Worm (Caenorhabditis elegans) whole organism, late embryonic: ENCODE results near the gene vps-54.

Experiments used
- C38D4.7 ChIP-seq: fragments of 200-800 bp; sonication (Bioruptor generic); optimal IDR thresholded peaks from 2 replicates; lab custom pipeline; 2018; ENCODE audit warnings: mild to moderate bottlenecking, missing genetic modification characterization, moderate library complexity, missing compliant biosample characterization
- K02D7.2 ChIP-seq: sonication (generic microtip); optimal IDR thresholded peaks from 2 replicates; lab custom pipeline; 2017; ENCODE audit warnings: mild to moderate bottlenecking, missing genetic modification characterization, missing compliant biosample characterization
- K09A11.1 ChIP-seq: sonication (generic microtip); optimal IDR thresholded peaks from 2 replicates; lab custom pipeline; 2017; ENCODE audit warnings: antibody characterized with exemption, mild to moderate bottlenecking, missing genetic modification characterization, missing compliant biosample characterization; ENCODE audit not compliant: insufficient read depth
- T23F11.4 ChIP-seq: fragments of 200-800 bp; sonication (Bioruptor generic); optimal IDR thresholded peaks from 2 replicates; lab custom pipeline; 2018; ENCODE audit warnings: mild to moderate bottlenecking, missing genetic modification characterization, missing compliant biosample characterization
- Y22D7AL.16 ChIP-seq: sonication (generic microtip); optimal IDR thresholded peaks from 2 replicates; lab custom pipeline; 2016; ENCODE audit warnings: missing genetic modification characterization, missing compliant biosample characterization
- ahr-1 ChIP-seq: sonication (generic microtip); optimal IDR thresholded peaks from 2 replicates; lab custom pipeline; 2016; ENCODE audit warnings: missing genetic modification characterization, missing compliant biosample characterization
- ceh-18 ChIP-seq: sonication (generic microtip); optimal IDR thresholded peaks from 2 replicates; lab custom pipeline; 2016; ENCODE audit warnings: missing genetic modification characterization, missing compliant biosample characterization
- ceh-2 ChIP-seq: sonication (generic microtip); optimal IDR thresholded peaks from 2 replicates; lab custom pipeline; 2016; ENCODE audit warnings: missing genotype, missing genetic modification characterization, missing compliant biosample characterization
- ceh-22 ChIP-seq: sonication (generic microtip); optimal IDR thresholded peaks from 2 replicates; lab custom pipeline; 2017; ENCODE audit warnings: missing biosample characterization, missing genetic modification characterization
- ceh-24 ChIP-seq: sonication (generic microtip); optimal IDR thresholded peaks from 2 replicates; lab custom pipeline; 2016; ENCODE audit warnings: mild to moderate bottlenecking, missing genetic modification characterization, missing compliant biosample characterization
- ceh-30 ChIP-seq: fragments of 150-350 bp; optimal IDR thresholded peaks from 2 replicates; lab custom pipeline; 2014; ENCODE audit warnings: missing biosample characterization, missing genetic modification characterization
- ceh-45 ChIP-seq: fragments of 200-800 bp; sonication (Bioruptor generic); IDR thresholded peaks from 2 replicates; pipeline ENCODE4 v1.3.6; 2022; ENCODE audit warnings: missing genetic modification reagents, missing genetic modification characterization, missing compliant biosample characterization
- ceh-48 ChIP-seq: sonication (generic microtip); optimal IDR thresholded peaks from 2 replicates; lab custom pipeline; 2016; ENCODE audit warnings: missing genetic modification characterization, inconsistent platforms, missing compliant biosample characterization
- ceh-6 ChIP-seq: fragments of 200-800 bp; sonication (Bioruptor generic); optimal IDR thresholded peaks from 2 replicates; lab custom pipeline; 2018; ENCODE audit warnings: mild to moderate bottlenecking, missing genetic modification characterization, missing compliant biosample characterization
- che-1 ChIP-seq: sonication (generic microtip); optimal IDR thresholded peaks from 2 replicates; lab custom pipeline; 2016; ENCODE audit warnings: mild to moderate bottlenecking, missing genetic modification characterization, missing compliant biosample characterization
- dmd-4 ChIP-seq: sonication (generic microtip); optimal IDR thresholded peaks from 2 replicates; lab custom pipeline; 2016; ENCODE audit warnings: borderline replicate concordance, missing genetic modification characterization, missing compliant biosample characterization
- dve-1 ChIP-seq: sonication (generic microtip); optimal IDR thresholded peaks from 2 replicates; lab custom pipeline; 2017; ENCODE audit warnings: antibody characterized with exemption, mild to moderate bottlenecking, missing genetic modification characterization, missing compliant biosample characterization
- elt-2 ChIP-seq: sonication (generic microtip); optimal IDR thresholded peaks from 2 replicates; lab custom pipeline; 2016; ENCODE audit warnings: missing genetic modification reagents, missing genetic modification characterization, missing compliant biosample characterization
- ets-4 ChIP-seq: sonication (generic microtip); optimal IDR thresholded peaks from 2 replicates; lab custom pipeline; 2016; ENCODE audit warnings: missing genetic modification characterization, missing compliant biosample characterization
- eyg-1 ChIP-seq: sonication (generic microtip); optimal IDR thresholded peaks from 2 replicates; lab custom pipeline; 2016; ENCODE audit warnings: missing genotype, missing genetic modification characterization, missing compliant biosample characterization
- fax-1 ChIP-seq: sonication (generic microtip); optimal IDR thresholded peaks from 2 replicates; lab custom pipeline; 2016; ENCODE audit warnings: missing genotype, missing genetic modification characterization, missing compliant biosample characterization
- fkh-10 ChIP-seq: fragments of 150-350 bp; optimal IDR thresholded peaks from 2 replicates; lab custom pipeline; 2014; ENCODE audit warnings: missing biosample characterization, missing genetic modification reagents, missing genetic modification characterization
- fkh-6 ChIP-seq: sonication (generic microtip); optimal IDR thresholded peaks from 2 replicates; lab custom pipeline; 2016; ENCODE audit warnings: missing genetic modification characterization, missing compliant biosample characterization
- gmeb-2 ChIP-seq: sonication (generic microtip); optimal IDR thresholded peaks from 2 replicates; lab custom pipeline; 2016; ENCODE audit warnings: missing genetic modification characterization, inconsistent platforms, missing compliant biosample characterization
- hlh-13 ChIP-seq: fragments of 200-800 bp; sonication (Bioruptor generic); optimal IDR thresholded peaks from 2 replicates; lab custom pipeline; 2018; ENCODE audit warnings: mild to moderate bottlenecking, missing genetic modification characterization, missing compliant biosample characterization
- hlh-15 ChIP-seq: sonication (generic microtip); optimal IDR thresholded peaks from 2 replicates; lab custom pipeline; 2016; ENCODE audit warnings: missing genetic modification characterization, missing compliant biosample characterization
- hlh-30 ChIP-seq: sonication (generic microtip); optimal IDR thresholded peaks from 2 replicates; lab custom pipeline; 2017; ENCODE audit warnings: antibody characterized with exemption, missing genetic modification characterization, missing compliant biosample characterization; ENCODE audit not compliant: insufficient read depth
- hlh-8 ChIP-seq: sonication (generic microtip); optimal IDR thresholded peaks from 2 replicates; lab custom pipeline; 2016; ENCODE audit warnings: missing genotype, missing genetic modification characterization, missing compliant biosample characterization
- madf-2 ChIP-seq: sonication (generic microtip); optimal IDR thresholded peaks from 2 replicates; lab custom pipeline; 2017; ENCODE audit warnings: missing genetic modification characterization, missing compliant biosample characterization
- nfya-1 ChIP-seq: sonication (generic microtip); optimal IDR thresholded peaks from 2 replicates; lab custom pipeline; 2017; ENCODE audit warnings: missing genetic modification characterization, mild to moderate bottlenecking, missing compliant biosample characterization, antibody characterized with exemption, moderate library complexity
- nhr-232 ChIP-seq: sonication (generic microtip); optimal IDR thresholded peaks from 2 replicates; lab custom pipeline; 2016; ENCODE audit warnings: missing genetic modification characterization, missing compliant biosample characterization
- pag-3 ChIP-seq: sonication (generic microtip); optimal IDR thresholded peaks from 2 replicates; lab custom pipeline; 2016; ENCODE audit warnings: missing compliant biosample characterization, missing genetic modification characterization, borderline replicate concordance
- pax-1 ChIP-seq: fragments of 150-350 bp; optimal IDR thresholded peaks from 2 replicates; lab custom pipeline; 2014; ENCODE audit warnings: missing biosample characterization, missing genetic modification characterization
- pha-4 ChIP-seq: fragments of 150-350 bp; optimal IDR thresholded peaks from 2 replicates; lab custom pipeline; 2018; ENCODE audit warnings: missing biosample characterization, missing genetic modification reagents, missing genetic modification characterization
- pqm-1 ChIP-seq: sonication (generic microtip); optimal IDR thresholded peaks from 2 replicates; lab custom pipeline; 2016; ENCODE audit warnings: missing genetic modification characterization, missing compliant biosample characterization
- ref-2 ChIP-seq: sonication (generic microtip); optimal IDR thresholded peaks from 2 replicates; lab custom pipeline; 2016; ENCODE audit warnings: missing genetic modification characterization, missing compliant biosample characterization
- sdc-2 ChIP-seq: sonication (generic microtip); optimal IDR thresholded peaks from 2 replicates; lab custom pipeline; 2016; ENCODE audit warnings: missing genotype, missing genetic modification characterization, missing compliant biosample characterization
- sox-2 ChIP-seq: fragments of 200-800 bp; sonication (Bioruptor generic); IDR thresholded peaks from 2 replicates; pipeline ENCODE4 v1.3.6; 2022; ENCODE audit warnings: missing genetic modification reagents, missing genetic modification characterization, missing compliant biosample characterization
- sox-4 ChIP-seq: sonication (generic microtip); optimal IDR thresholded peaks from 2 replicates; lab custom pipeline; 2017; ENCODE audit warnings: mild to moderate bottlenecking, missing genetic modification characterization, inconsistent platforms, missing compliant biosample characterization
- syd-9 ChIP-seq: sonication (generic microtip); optimal IDR thresholded peaks from 2 replicates; lab custom pipeline; 2016; ENCODE audit warnings: mild to moderate bottlenecking, missing genetic modification characterization, moderate library complexity, missing compliant biosample characterization
- tbx-2 ChIP-seq: sonication (generic microtip); optimal IDR thresholded peaks from 2 replicates; lab custom pipeline; 2016; ENCODE audit warnings: missing genetic modification characterization, missing compliant biosample characterization
- tbx-7 ChIP-seq: sonication (generic microtip); optimal IDR thresholded peaks from 2 replicates; lab custom pipeline; 2016; ENCODE audit warnings: missing genotype, missing genetic modification characterization, missing compliant biosample characterization
- ttx-3 ChIP-seq: sonication (generic microtip); optimal IDR thresholded peaks from 2 replicates; lab custom pipeline; 2016; ENCODE audit warnings: missing genetic modification reagents, missing genetic modification characterization, missing compliant biosample characterization
- unc-3 ChIP-seq, 2 experiments: fragments of 200-800 bp in 1 of 2; sonication (Bioruptor generic) in 1 of 2; sonication (generic microtip) in 1 of 2; conservative IDR thresholded peaks in 1 of 2; optimal IDR thresholded peaks in 1 of 2; 2 replicates each; pipeline versions ENCODE4 v1.3.6 to Lab custom; 2016 to 2022; ENCODE audit warnings: missing compliant biosample characterization in 2 of 2, missing genetic modification characterization in 2 of 2, missing genetic modification reagents in 1 of 2
- unc-42 ChIP-seq: sonication (generic microtip); optimal IDR thresholded peaks from 2 replicates; lab custom pipeline; 2016; ENCODE audit warnings: missing genotype, missing genetic modification characterization, missing compliant biosample characterization
- unc-86 ChIP-seq: sonication (generic microtip); optimal IDR thresholded peaks from 2 replicates; lab custom pipeline; 2016; ENCODE audit warnings: missing genetic modification characterization, missing compliant biosample characterization
- zip-5 ChIP-seq: sonication (generic microtip); optimal IDR thresholded peaks from 2 replicates; lab custom pipeline; 2016; ENCODE audit warnings: missing genetic modification characterization, missing compliant biosample characterization

The vps-54 gene

DNA sequence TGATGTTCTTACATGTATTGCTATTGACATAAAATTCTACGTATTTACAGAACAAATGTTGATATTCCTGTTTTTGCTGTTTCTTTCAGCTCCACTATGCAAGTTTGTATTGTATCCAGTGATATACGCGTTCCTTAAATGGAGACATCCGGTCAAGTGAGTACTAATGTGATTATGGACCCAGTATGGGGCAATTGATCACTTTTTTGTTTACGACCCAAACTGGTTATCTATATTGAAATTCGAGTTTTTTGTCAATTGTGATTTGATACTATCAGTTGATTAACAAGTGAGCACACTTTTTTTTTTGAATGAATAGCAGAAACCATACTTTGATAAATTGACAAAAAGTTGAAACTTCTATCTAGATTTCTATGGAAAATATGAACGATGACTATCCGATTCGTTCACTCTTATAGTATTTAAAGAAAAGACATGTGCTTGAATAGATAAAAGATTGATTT lies 5.7 kb upstream of the vps-54 start, which contains the start of gene T21C9.6:
Gene T21C9.6 (plus strand): TSS at position 51 of the 464 bp plus-strand sequence.
- TF ChIP-seq elt-2 (tag; lab: Kevin White, UChicago): no peak
- no peak for TF ChIP-seq ahr-1
- TF ChIP-seq ceh-30 (tag; lab: Kevin White, UChicago): no peak
- no peak for TF ChIP-seq eyg-1 (tag; lab: Kevin White, UChicago)
- TF ChIP-seq zip-5 (tag; lab: Kevin White, UChicago): no peak
- no peak for TF ChIP-seq sox-4 (tag; lab: Kevin White, UChicago)
- no peak for TF ChIP-seq pag-3 (tag; lab: Kevin White, UChicago)
- no peak for TF ChIP-seq T23F11.4 (GFP tag; lab: Kevin White, UChicago)
- no peak for TF ChIP-seq hlh-15
- TF ChIP-seq dmd-4: no peak

DNA sequence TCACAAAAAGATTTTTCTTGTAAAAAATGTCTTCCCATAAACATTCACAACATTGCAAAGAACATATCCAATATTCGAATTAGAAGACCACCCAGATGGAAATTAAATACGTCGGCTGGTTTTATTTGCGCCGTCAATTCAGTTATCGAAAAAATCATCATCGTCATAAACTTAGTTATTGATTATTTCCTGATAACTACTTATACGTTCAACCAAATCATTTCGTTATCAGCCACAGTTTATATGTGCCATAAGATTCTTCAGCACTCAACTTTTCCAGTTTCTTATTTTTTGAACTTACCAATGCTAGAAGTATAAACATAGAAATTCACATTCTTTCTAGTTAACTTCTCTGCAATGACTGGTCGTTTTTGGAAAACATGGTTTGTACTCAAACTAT lies 4.4 kb upstream of the vps-54 start:
- TF ChIP-seq fkh-6 (tag; lab: Kevin White, UChicago): no peak
- peak; percentile 4 for TF ChIP-seq elt-2 (tag; lab: Kevin White, UChicago)
- no peak for TF ChIP-seq tbx-7 (tag; lab: Kevin White, UChicago)

DNA sequence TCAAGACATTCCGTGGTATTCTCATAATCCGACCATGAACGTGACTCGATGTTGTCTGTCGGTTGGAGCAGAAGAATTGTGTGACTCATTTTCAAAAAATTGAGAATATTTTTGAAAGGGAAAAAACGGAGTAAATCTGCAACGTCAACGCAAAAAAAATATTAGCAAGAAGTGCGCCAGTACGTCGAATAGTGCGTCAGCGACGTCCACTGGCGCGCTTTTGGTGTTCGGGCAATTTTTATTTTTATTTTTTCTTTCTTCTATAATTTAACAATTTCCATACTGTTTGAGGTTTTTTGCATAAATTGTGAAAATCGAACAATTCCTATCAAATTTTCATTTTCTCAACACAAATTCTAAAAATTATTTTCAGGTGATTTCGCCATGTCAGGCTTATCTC lies 2.7 kb upstream of the vps-54 start, which contains the start of the genes erh-1 and lpd-9:
Gene erh-1 (minus strand): TSS at position 204 of the 400 bp plus-strand sequence.
Gene lpd-9 (plus strand): TSS at position 368 of the 400 bp plus-strand sequence.
- TF ChIP-seq pqm-1 (no peak), fkh-10 (GFP tag; lab: Kevin White, UChicago) (no peak), nhr-232 (no peak), K02D7.2 (tag; lab: Kevin White, UChicago) (no peak), ceh-48 (tag; lab: Kevin White, UChicago) (no peak), pha-4 (no peak), ceh-6 (no peak), unc-42 (tag; lab: Kevin White, UChicago) (peak; percentile 15), T23F11.4 (GFP tag; lab: Kevin White, UChicago) (no peak), ets-4 (tag; lab: Kevin White, UChicago) (no peak), madf-2 (tag; lab: Kevin White, UChicago) (no peak), ahr-1 (no peak), syd-9 (no peak), ref-2 (tag; lab: Kevin White, UChicago) (peak; percentile 25), sox-4 (tag; lab: Kevin White, UChicago) (no peak), nfya-1 (peak; percentile 44), pax-1 (tag; lab: Kevin White, UChicago) (peak; percentile 12), ttx-3 (tag; lab: Kevin White, UChicago) (no peak), C38D4.7 (GFP tag; lab: Kevin White, UChicago) (no peak), hlh-15 (no peak), ceh-18 (peak; percentile 20), hlh-30 (tag; lab: Kevin White, UChicago) (no peak), fkh-6 (tag; lab: Kevin White, UChicago) (no peak), dve-1 (no peak), sox-2 (GFP tag; lab: Robert Waterston, UW) (no peak), ceh-30 (tag; lab: Kevin White, UChicago) (no peak), Y22D7AL.16 (tag; lab: Kevin White, UChicago) (peak; percentile 11), gmeb-2 (tag; lab: Kevin White, UChicago) (no peak), elt-2 (tag; lab: Kevin White, UChicago) (peak; percentile 68), hlh-13 (GFP tag; lab: Kevin White, UChicago) (no peak), ceh-22 (tag; lab: Kevin White, UChicago) (no peak), tbx-2 (tag; lab: Kevin White, UChicago) (no peak), ceh-45 (GFP tag; lab: Robert Waterston, UW) (no peak), sdc-2 (tag; lab: Kevin White, UChicago) (no peak), che-1 (tag; lab: Kevin White, UChicago) (peak; percentile 26), dmd-4 (no peak), fax-1 (no peak), unc-3 (GFP tag; conservative IDR thresholded peaks at IDR 0.05; lab: Robert Waterston, UW) (no peak), unc-3 (tag; optimal IDR thresholded peaks at IDR 0.05; lab: Kevin White, UChicago) (no peak), unc-86 (tag; lab: Kevin White, UChicago) (peak; percentile 23), K09A11.1 (tag; lab: Kevin White, UChicago) (no peak), hlh-8 (no peak), ceh-24 (tag; lab: Kevin White, UChicago) (no peak), tbx-7 (tag; lab: Kevin White, UChicago) (no peak), ceh-2 (peak; percentile 37)
